Worm (Caenorhabditis elegans) whole organism, L1 larva: ENCODE measurements around the gene tag-234.

Experiments used
- C16A3.4 ChIP-seq: fragments of 150-350 bp; optimal IDR thresholded peaks from 2 replicates; lab custom pipeline; 2014; ENCODE audit warnings: missing biosample characterization, missing genetic modification characterization
- F16B12.6 ChIP-seq: fragments of 150-350 bp; optimal IDR thresholded peaks from 2 replicates; lab custom pipeline; 2014; ENCODE audit warnings: missing biosample characterization, missing genetic modification characterization
- aha-1 ChIP-seq: fragments of 150-350 bp; optimal IDR thresholded peaks from 2 replicates; lab custom pipeline; 2014; ENCODE audit warnings: missing biosample characterization, missing genetic modification characterization
- aly-2 ChIP-seq: fragments of 150-350 bp; optimal IDR thresholded peaks from 2 replicates; lab custom pipeline; 2014; ENCODE audit warnings: missing biosample characterization, missing genetic modification characterization
- ceh-8 ChIP-seq: fragments of 200-800 bp; sonication (Bioruptor generic); optimal IDR thresholded peaks from 2 replicates; lab custom pipeline; 2018; ENCODE audit warnings: mild to moderate bottlenecking, missing genetic modification characterization, moderate library complexity, missing compliant biosample characterization
- ceh-82 ChIP-seq, 3 experiments: fragments of 150-350 bp in 1 of 3; sonication (generic microtip) in 2 of 3; optimal IDR thresholded peaks; 2 replicates each; lab custom pipeline; 2014 to 2017; ENCODE audit warnings: missing biosample characterization in 3 of 3, missing genetic modification characterization in 3 of 3
- ceh-88 ChIP-seq: fragments of 200-800 bp; sonication (Bioruptor generic); IDR thresholded peaks from 2 replicates; pipeline ENCODE4 v1.3.6; 2022; ENCODE audit warnings: missing genetic modification characterization, missing compliant biosample characterization
- dpl-1 ChIP-seq, 3 experiments: fragments of 150-350 bp in 2 of 3; sonication (generic microtip) in 1 of 3; optimal IDR thresholded peaks; 2 replicates each; lab custom pipeline; 2014 to 2017; ENCODE audit warnings: missing biosample characterization in 3 of 3, missing genetic modification characterization in 3 of 3, missing genetic modification reagents in 3 of 3
- dsc-1 ChIP-seq: sonication (generic microtip); optimal IDR thresholded peaks from 2 replicates; lab custom pipeline; 2016; ENCODE audit warnings: mild to moderate bottlenecking, missing genetic modification characterization, missing compliant biosample characterization
- efl-1 ChIP-seq, 4 experiments: fragments of 150-350 bp; optimal IDR thresholded peaks in 3 of 4; peaks in 1 of 4; 1 replicate in 1 of 4; 2 replicates in 3 of 4; lab custom pipeline; 2014; ENCODE audit warnings: missing biosample characterization in 2 of 4, missing genetic modification characterization in 2 of 4, missing genetic modification reagents in 2 of 4
- efl-3 ChIP-seq: fragments of 200-800 bp; sonication (Bioruptor generic); optimal IDR thresholded peaks from 2 replicates; lab custom pipeline; 2018; ENCODE audit warnings: mild to moderate bottlenecking, missing genetic modification characterization, missing compliant biosample characterization
- elt-2 ChIP-seq: sonication (generic microtip); optimal IDR thresholded peaks from 2 replicates; lab custom pipeline; 2016; ENCODE audit warnings: missing genetic modification characterization, mild to moderate bottlenecking, inconsistent platforms, missing compliant biosample characterization, missing genetic modification reagents
- elt-3 ChIP-seq, 6 experiments: fragments of 150-350 bp in 1 of 6; sonication (generic microtip); optimal IDR thresholded peaks; 2 replicates each; lab custom pipeline; 2017 to 2018; ENCODE audit warnings: missing biosample characterization in 6 of 6, missing genetic modification characterization in 6 of 6, inconsistent platforms in 1 of 6
- fkh-8 ChIP-seq: sonication (generic microtip); optimal IDR thresholded peaks from 2 replicates; lab custom pipeline; 2016; ENCODE audit warnings: mild to moderate bottlenecking, missing genetic modification characterization, missing compliant biosample characterization
- grh-1 ChIP-seq: fragments of 200-800 bp; sonication (Bioruptor generic); IDR thresholded peaks from 2 replicates; pipeline ENCODE4 v1.3.6; 2022; ENCODE audit warnings: missing genetic modification reagents, missing genetic modification characterization, missing compliant biosample characterization
- hlh-17 ChIP-seq: fragments of 200-800 bp; sonication (Bioruptor generic); optimal IDR thresholded peaks from 2 replicates; lab custom pipeline; 2018; ENCODE audit warnings: missing genetic modification characterization, mild to moderate bottlenecking, missing compliant biosample characterization, moderate library complexity, borderline replicate concordance
- hlh-4 ChIP-seq: sonication (generic microtip); optimal IDR thresholded peaks from 2 replicates; lab custom pipeline; 2016; ENCODE audit warnings: mild to moderate bottlenecking, missing genetic modification characterization, missing compliant biosample characterization
- irx-1 ChIP-seq: sonication (generic microtip); optimal IDR thresholded peaks from 2 replicates; lab custom pipeline; 2016; ENCODE audit warnings: missing genetic modification characterization, missing compliant biosample characterization
- isw-1 ChIP-seq: fragments of 200-800 bp; sonication (Bioruptor generic); IDR thresholded peaks from 2 replicates; pipeline ENCODE4 v1.3.6; 2022; ENCODE audit warnings: missing genetic modification characterization, missing compliant biosample characterization
- jun-1 ChIP-seq: fragments of 150-350 bp; optimal IDR thresholded peaks from 2 replicates; lab custom pipeline; 2014; ENCODE audit warnings: missing biosample characterization, missing genetic modification reagents, missing genetic modification characterization
- lin-13 ChIP-seq: fragments of 150-350 bp; optimal IDR thresholded peaks from 2 replicates; lab custom pipeline; 2014; ENCODE audit warnings: missing biosample characterization, missing genetic modification reagents, missing genetic modification characterization
- lin-14 ChIP-seq: fragments of 200-800 bp; sonication (Bioruptor generic); optimal IDR thresholded peaks from 2 replicates; lab custom pipeline; 2018; ENCODE audit warnings: mild to moderate bottlenecking, missing genetic modification characterization, moderate library complexity, missing compliant biosample characterization
- lin-15B ChIP-seq: fragments of 150-350 bp; sonication (generic microtip); optimal IDR thresholded peaks from 3 replicates; lab custom pipeline; 2014; ENCODE audit warnings: missing biosample characterization, missing genetic modification characterization
- lin-35 ChIP-seq, 2 experiments: fragments of 150-350 bp; optimal IDR thresholded peaks; 2 replicates each; lab custom pipeline; 2014; ENCODE audit warnings: missing biosample characterization in 2 of 2, missing genetic modification characterization in 2 of 2, missing genetic modification reagents in 2 of 2
- lin-39 ChIP-seq: fragments of 150-350 bp; optimal IDR thresholded peaks from 2 replicates; lab custom pipeline; 2014; ENCODE audit warnings: missing biosample characterization, missing genetic modification reagents, missing genetic modification characterization
- lir-3 ChIP-seq: sonication (generic microtip); optimal IDR thresholded peaks from 2 replicates; lab custom pipeline; 2016; ENCODE audit warnings: mild to moderate bottlenecking, missing genetic modification characterization, moderate library complexity, missing compliant biosample characterization; ENCODE audit not compliant: poor library complexity
- lsy-2 ChIP-seq, 2 experiments: fragments of 150-350 bp; optimal IDR thresholded peaks; 2 replicates each; lab custom pipeline; 2014; ENCODE audit warnings: missing biosample characterization in 2 of 2, missing genetic modification characterization in 2 of 2
- mdl-1 ChIP-seq, 2 experiments: fragments of 150-350 bp; optimal IDR thresholded peaks; 2 replicates each; lab custom pipeline; 2014 to 2017; ENCODE audit warnings: missing biosample characterization in 2 of 2, missing genetic modification characterization in 2 of 2, inconsistent platforms in 1 of 2
- mep-1 ChIP-seq: fragments of 150-350 bp; optimal IDR thresholded peaks from 2 replicates; lab custom pipeline; 2014; ENCODE audit warnings: missing biosample characterization, missing genetic modification characterization
- nhr-19 ChIP-seq: fragments of 200-800 bp; sonication (Bioruptor generic); conservative IDR thresholded peaks from 2 replicates; pipeline ENCODE4 v1.3.6; 2022; ENCODE audit warnings: missing genetic modification characterization, missing compliant biosample characterization
- nhr-20 ChIP-seq: sonication (generic microtip); optimal IDR thresholded peaks from 2 replicates; lab custom pipeline; 2016; ENCODE audit warnings: mild to moderate bottlenecking, missing genetic modification characterization, missing compliant biosample characterization
- nhr-237 ChIP-seq: fragments of 150-350 bp; optimal IDR thresholded peaks from 2 replicates; lab custom pipeline; 2014; ENCODE audit warnings: missing biosample characterization, missing genetic modification characterization
- nhr-47 ChIP-seq: sonication (generic microtip); optimal IDR thresholded peaks from 2 replicates; lab custom pipeline; 2016; ENCODE audit warnings: mild to moderate bottlenecking, missing genetic modification characterization, moderate library complexity, missing compliant biosample characterization
- nhr-71 ChIP-seq: sonication (generic microtip); optimal IDR thresholded peaks from 2 replicates; lab custom pipeline; 2016; ENCODE audit warnings: mild to moderate bottlenecking, missing genetic modification characterization, moderate library complexity, missing compliant biosample characterization
- nhr-85 ChIP-seq: sonication (generic microtip); peaks from one replicate; lab custom pipeline; 2016; ENCODE audit warnings: missing genetic modification characterization, inconsistent platforms, missing compliant biosample characterization
- nhr-90 ChIP-seq: sonication (generic microtip); optimal IDR thresholded peaks from 2 replicates; lab custom pipeline; 2016; ENCODE audit warnings: mild to moderate bottlenecking, missing genetic modification characterization, missing compliant biosample characterization; ENCODE audit not compliant: poor library complexity
- pax-3 ChIP-seq: fragments of 200-800 bp; sonication (Bioruptor generic); optimal IDR thresholded peaks from 2 replicates; lab custom pipeline; 2018; ENCODE audit warnings: mild to moderate bottlenecking, missing genetic modification characterization, moderate library complexity, missing compliant biosample characterization
- pqm-1 ChIP-seq: sonication (generic microtip); optimal IDR thresholded peaks from 3 replicates; lab custom pipeline; 2017; ENCODE audit warnings: missing biosample characterization, missing genetic modification characterization
- rnt-1 ChIP-seq: sonication (generic microtip); optimal IDR thresholded peaks from 2 replicates; lab custom pipeline; 2016; ENCODE audit warnings: mild to moderate bottlenecking, missing genetic modification characterization, moderate library complexity, missing compliant biosample characterization
- snu-23 ChIP-seq: sonication (generic microtip); optimal IDR thresholded peaks from 2 replicates; lab custom pipeline; 2016; ENCODE audit warnings: missing genetic modification characterization, missing compliant biosample characterization
- sup-37 ChIP-seq: fragments of 200-800 bp; sonication (Bioruptor generic); optimal IDR thresholded peaks from 2 replicates; lab custom pipeline; 2018; ENCODE audit warnings: mild to moderate bottlenecking, missing genetic modification characterization, missing compliant biosample characterization
- tbx-2 ChIP-seq: sonication (generic microtip); optimal IDR thresholded peaks from 2 replicates; lab custom pipeline; 2016; ENCODE audit warnings: missing genetic modification characterization, missing compliant biosample characterization
- unc-130 ChIP-seq: fragments of 150-350 bp; optimal IDR thresholded peaks from 2 replicates; lab custom pipeline; 2017; ENCODE audit warnings: missing biosample characterization, missing genetic modification characterization, inconsistent platforms
- unc-30 ChIP-seq: sonication (generic microtip); optimal IDR thresholded peaks from 2 replicates; lab custom pipeline; 2017; ENCODE audit warnings: missing biosample characterization, missing genetic modification characterization
- unc-86 ChIP-seq: sonication (generic microtip); optimal IDR thresholded peaks from 2 replicates; lab custom pipeline; 2016; ENCODE audit warnings: missing genetic modification characterization, missing compliant biosample characterization
- unc-98 ChIP-seq: fragments of 200-800 bp; sonication (Bioruptor generic); IDR thresholded peaks from 2 replicates; pipeline ENCODE4 v1.3.6; 2022; ENCODE audit warnings: missing genetic modification characterization, missing compliant biosample characterization
- xbp-1 ChIP-seq: sonication (generic microtip); optimal IDR thresholded peaks from 2 replicates; lab custom pipeline; 2016; ENCODE audit warnings: missing genetic modification characterization, missing compliant biosample characterization
- ztf-4 ChIP-seq: fragments of 150-350 bp; optimal IDR thresholded peaks from 2 replicates; lab custom pipeline; 2014; ENCODE audit warnings: missing biosample characterization, missing genetic modification characterization

tag-234 gene

ce11 chrII:5873564-5874070, 9.6 kb downstream of the tag-234 start, which contains the start of gene tex-2:
tex-2 (minus strand) TSS chrII:5873614.
- TF ChIP-seq xbp-1 (peak; percentile 19), nhr-20 (tag; lab: Kevin White, UChicago) (peak; percentile 41), lsy-2 (tag; optimal IDR thresholded peaks at IDR 0.05; lab: Kevin White, UChicago) (peak; percentile 7 to 22), rnt-1 (peak; percentile 32), isw-1 (GFP tag; lab: Robert Waterston, UW) (peak; percentile 18), efl-1 (optimal IDR thresholded peaks at IDR 0.05; lab: Kevin White, UChicago) (peak; percentile 36 to 44), efl-1 (GFP tag; optimal IDR thresholded peaks at IDR 0.05 in 1 of 2; lab: Kevin White, UChicago) (no peak), unc-86 (tag; lab: Kevin White, UChicago) (peak; percentile 4), grh-1 (GFP tag; lab: Robert Waterston, UW) (no peak), dpl-1 (GFP tag; optimal IDR thresholded peaks at IDR 0.05; lab: Kevin White, UChicago) (peak in 2 of 3 experiments; percentile 3 to 14), mep-1 (tag; lab: Kevin White, UChicago) (no peak), jun-1 (tag; lab: Kevin White, UChicago) (peak; percentile 27), elt-2 (tag; lab: Kevin White, UChicago) (peak; percentile 57), ztf-4 (no peak), lin-13 (GFP tag; lab: Kevin White, UChicago) (peak; percentile 48), lin-39 (no peak), lin-15B (tag; lab: Kevin White, UChicago) (peak; percentile 38), hlh-4 (tag; lab: Kevin White, UChicago) (no peak), unc-98 (0 out of 2 replicates have a peak, but pooled peaks have one; percentile 14), pax-3 (tag; lab: Kevin White, UChicago) (no peak), hlh-17 (GFP tag; lab: Kevin White, UChicago) (no peak), lin-14 (GFP tag; lab: Kevin White, UChicago) (peak; percentile 62), nhr-47 (tag; lab: Kevin White, UChicago) (peak; percentile 54), ceh-82 (tag; optimal IDR thresholded peaks at IDR 0.05; lab: Kevin White, UChicago) (peak in 2 of 3 experiments; percentile 24), F16B12.6 (no peak), snu-23 (GFP tag; lab: Kevin White, UChicago) (peak; percentile 22), pqm-1 (tag; lab: Kevin White, UChicago) (no peak), nhr-71 (tag; lab: Kevin White, UChicago) (peak; percentile 31)

ce11 chrII:5874130-5874529, 10.1 kb downstream of the tag-234 start:
- peak; percentile 16 for TF ChIP-seq irx-1 (tag; lab: Kevin White, UChicago)
- no peak for TF ChIP-seq efl-3 (GFP tag; lab: Kevin White, UChicago)
- no peak; the same call in 1 of the 2 replicates for TF ChIP-seq ceh-88 (GFP tag; lab: Robert Waterston, UW)
- peak; percentile 79 for TF ChIP-seq lin-14 (GFP tag; lab: Kevin White, UChicago)
- peak in 1 of 2 experiments; percentile 25 for TF ChIP-seq efl-1 (optimal IDR thresholded peaks at IDR 0.05; lab: Kevin White, UChicago)
- peak; percentile 25 to 88 for TF ChIP-seq efl-1 (GFP tag; optimal IDR thresholded peaks at IDR 0.05 in 1 of 2; lab: Kevin White, UChicago)
- peak; percentile 90 for TF ChIP-seq nhr-85 (tag; lab: Kevin White, UChicago)
- peak; percentile 35 to 49 for TF ChIP-seq lsy-2 (tag; optimal IDR thresholded peaks at IDR 0.05; lab: Kevin White, UChicago)
- no peak for TF ChIP-seq aly-2
- TF ChIP-seq unc-130 (tag; lab: Kevin White, UChicago), result peak; percentile 43
- peak; percentile 70 for TF ChIP-seq snu-23 (GFP tag; lab: Kevin White, UChicago)
- peak; percentile 1 for TF ChIP-seq lin-13 (GFP tag; lab: Kevin White, UChicago)
- TF ChIP-seq elt-3 (tag; optimal IDR thresholded peaks at IDR 0.05; lab: Kevin White, UChicago), result peak in 2 of 6 experiments; percentile 31 to 64
- no peak for TF ChIP-seq aha-1
- TF ChIP-seq xbp-1, result no peak
- peak; percentile 17 to 74 for TF ChIP-seq lin-35 (GFP tag; optimal IDR thresholded peaks at IDR 0.05; lab: Kevin White, UChicago)
- TF ChIP-seq pqm-1 (tag; lab: Kevin White, UChicago), result no peak
- no peak for TF ChIP-seq unc-30 (tag; lab: Kevin White, UChicago)
- TF ChIP-seq lir-3, result peak; percentile 4
- TF ChIP-seq nhr-71 (tag; lab: Kevin White, UChicago), result peak; percentile 71
- peak in 2 of 3 experiments; percentile 33 to 39 for TF ChIP-seq dpl-1 (GFP tag; optimal IDR thresholded peaks at IDR 0.05; lab: Kevin White, UChicago)
- TF ChIP-seq C16A3.4, result peak; percentile 58
- peak; percentile 30 for TF ChIP-seq nhr-90
- TF ChIP-seq nhr-19 (GFP tag; lab: Robert Waterston, UW), result peak; percentile 47; the same call in 1 of the 2 replicates
- TF ChIP-seq tbx-2 (tag; lab: Kevin White, UChicago), result no peak
- TF ChIP-seq ceh-8 (GFP tag; lab: Kevin White, UChicago), result peak; percentile 43
- peak; percentile 23 for TF ChIP-seq fkh-8 (tag; lab: Kevin White, UChicago)
- peak; percentile 36 for TF ChIP-seq dsc-1 (tag; lab: Kevin White, UChicago)
- no peak for TF ChIP-seq sup-37 (GFP tag; lab: Kevin White, UChicago)
- TF ChIP-seq nhr-237 (tag; lab: Kevin White, UChicago), result no peak
- peak in 1 of 2 experiments; percentile 78 for TF ChIP-seq mdl-1 (tag; optimal IDR thresholded peaks at IDR 0.05; lab: Kevin White, UChicago)
- peak; percentile 82 for TF ChIP-seq mep-1 (tag; lab: Kevin White, UChicago)
